Worm (Caenorhabditis elegans) whole organism, L4/young adult: ENCODE data around the gene K09H11.9.
"Not testable (repeated sequence)": the region's sequence is repeated elsewhere in the genome, so short reads cannot be mapped to it uniquely, and the experiment has no call there.

Source experiments
- W03F9.2 ChIP-seq: fragments of 150-350 bp; optimal IDR thresholded peaks from 2 replicates; lab custom pipeline; 2014; ENCODE audit warnings: missing biosample characterization, missing genetic modification characterization
- dao-5 ChIP-seq: sonication (generic microtip); optimal IDR thresholded peaks from 2 replicates; lab custom pipeline; 2016; ENCODE audit warnings: missing genotype, missing genetic modification characterization, moderate library complexity, missing compliant biosample characterization
- him-1 ChIP-seq: sonication (generic microtip); optimal IDR thresholded peaks from 2 replicates; lab custom pipeline; 2016; ENCODE audit warnings: missing genotype, missing genetic modification reagents, missing genetic modification characterization, missing compliant biosample characterization

The K09H11.9 gene

ce11 chrV:5716508-5716907, at the start of gene K09H11.9:
Gene K09H11.9, minus strand, starts transcription at chrV:5716608.
- no peak for TF ChIP-seq him-1 (tag; lab: Kevin White, UChicago)
- no peak for TF ChIP-seq dao-5 (tag; lab: Kevin White, UChicago)
- no peak for TF ChIP-seq W03F9.2 (tag; lab: Kevin White, UChicago)

DNA sequence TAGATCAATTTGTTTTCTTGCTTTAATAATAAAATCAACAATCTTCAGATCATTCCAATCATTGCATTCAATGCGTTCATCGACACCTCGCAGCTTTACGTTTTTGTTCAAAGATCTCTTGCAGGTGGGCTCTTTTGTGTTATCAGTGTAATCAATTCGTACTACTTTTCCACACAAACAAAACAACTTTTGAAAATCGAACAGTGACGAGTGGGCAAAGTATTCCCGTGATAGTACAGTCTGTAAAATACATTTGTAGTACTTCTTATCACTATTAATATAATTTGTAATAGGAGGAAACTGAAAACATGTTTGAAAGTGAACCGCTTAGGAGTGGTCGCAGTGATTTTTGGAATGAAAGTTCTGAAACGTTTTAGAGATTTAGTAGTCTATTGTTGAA, 48.7 kb upstream of the K09H11.9 start, which contains the start of gene pgph-2:
pgph-2 (plus strand) TSS at position 47 of the 400 bp plus-strand sequence.
- no peak for TF ChIP-seq dao-5 (tag; lab: Kevin White, UChicago)
- TF ChIP-seq him-1 (tag; lab: Kevin White, UChicago) = no peak
- TF ChIP-seq W03F9.2 (tag; lab: Kevin White, UChicago) = no peak

DNA sequence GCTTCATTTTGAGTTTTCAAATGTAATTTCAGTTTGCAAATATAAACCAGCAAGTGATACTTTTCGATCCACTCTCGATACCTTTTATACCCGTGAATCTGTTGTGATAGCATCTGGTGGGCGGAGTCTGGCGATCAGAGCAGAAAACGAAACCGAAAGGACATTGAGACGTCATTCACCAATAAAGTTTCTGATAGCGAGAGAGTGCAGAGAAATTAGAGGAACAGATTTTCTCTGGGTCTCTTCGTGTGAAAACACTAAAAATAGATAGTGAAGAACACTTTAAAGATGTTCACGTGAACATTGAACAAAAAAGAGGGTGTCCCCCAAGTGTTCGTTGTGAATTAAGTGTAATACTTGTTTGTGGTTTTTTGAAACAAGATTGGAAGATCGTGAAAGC, 47.4 kb upstream of the K09H11.9 start, which contains the start of gene pgph-3:
pgph-3 (minus strand) TSS at position 60 of the 400 bp plus-strand sequence.
- TF ChIP-seq W03F9.2 (tag; lab: Kevin White, UChicago) (peak; percentile 25), him-1 (tag; lab: Kevin White, UChicago) (no peak)

DNA sequence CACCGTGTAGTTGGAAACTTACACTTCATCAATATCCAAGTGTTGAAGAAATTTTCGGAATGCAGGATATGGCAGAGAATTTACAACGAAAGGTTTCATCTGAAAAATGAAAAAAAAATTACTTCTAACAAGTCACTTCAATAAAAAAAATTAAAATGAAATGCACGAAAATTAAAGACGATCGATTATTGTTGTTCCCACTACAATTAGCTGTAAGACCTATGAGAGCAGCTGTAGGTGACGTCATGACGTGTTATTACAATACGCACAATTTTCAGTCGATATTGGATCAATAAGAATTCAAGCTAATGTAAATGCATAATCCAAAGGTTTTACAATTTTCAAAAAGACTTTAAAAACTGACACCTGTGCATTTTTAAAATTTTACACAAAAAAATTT, 43.7 kb upstream of the K09H11.9 start, which contains the start of gene C53A3.1:
C53A3.1 (minus strand) TSS at position 101 of the 400 bp plus-strand sequence.
- TF ChIP-seq him-1 (tag; lab: Kevin White, UChicago) (no peak), dao-5 (tag; lab: Kevin White, UChicago) (no peak), W03F9.2 (tag; lab: Kevin White, UChicago) (no peak)

ce11 chrV:5758780-5759179, 42.4 kb upstream of the K09H11.9 start, which contains the start of gene C53A3.4:
Gene C53A3.4, minus strand, starts transcription at chrV:5758880.
- TF ChIP-seq dao-5 (tag; lab: Kevin White, UChicago) (no peak), W03F9.2 (tag; lab: Kevin White, UChicago) (no peak), him-1 (tag; lab: Kevin White, UChicago) (no peak)

DNA sequence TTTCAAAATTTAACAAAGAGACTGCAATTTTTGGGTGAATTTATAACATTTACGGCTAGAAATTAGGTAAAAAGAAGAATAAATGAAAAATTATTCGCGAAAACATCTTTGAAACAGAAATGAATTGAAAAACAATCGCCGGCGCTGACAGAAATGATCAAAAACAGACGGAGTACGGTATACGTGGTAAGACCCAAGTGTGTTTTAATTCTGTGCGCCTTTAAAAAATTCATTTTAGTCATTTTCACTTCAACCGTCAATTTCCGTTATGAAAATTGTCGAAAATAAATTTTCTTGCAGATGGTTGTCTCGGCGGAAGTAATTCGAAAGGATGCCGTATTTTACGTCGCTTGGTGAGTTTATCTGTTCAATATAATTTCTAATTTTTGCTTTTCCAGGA, 39.8 kb upstream of the K09H11.9 start, which contains the start of gene C53A3.3:
C53A3.3 (plus strand) TSS at position 301 of the 400 bp plus-strand sequence.
- TF ChIP-seq W03F9.2 (tag; lab: Kevin White, UChicago) (no peak), him-1 (tag; lab: Kevin White, UChicago) (no peak), dao-5 (tag; lab: Kevin White, UChicago) (no peak)

DNA sequence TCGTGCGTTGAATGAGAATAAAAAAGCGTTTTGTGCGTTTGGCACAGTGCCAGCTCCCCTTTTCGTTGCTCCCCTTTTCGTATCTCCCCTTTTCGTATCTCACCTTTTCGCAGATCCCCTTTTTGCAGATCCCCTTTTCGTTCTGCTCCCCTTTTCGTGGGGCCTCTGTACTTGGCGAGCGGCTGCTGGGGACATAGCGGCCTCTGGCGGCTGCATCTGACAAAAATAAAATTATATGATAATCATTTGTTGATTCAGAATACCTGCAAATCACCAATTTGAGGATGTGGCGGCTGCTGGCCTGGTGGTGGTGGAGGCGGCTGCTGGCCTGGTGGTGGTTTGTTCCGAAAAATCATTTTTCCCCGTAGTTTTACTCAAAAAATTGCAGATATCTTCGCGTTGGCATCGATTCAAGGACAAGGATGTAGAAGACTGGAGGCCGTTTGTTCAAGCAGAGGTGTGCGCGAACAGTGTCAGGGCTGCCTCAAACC, 38.8 kb upstream of the K09H11.9 start, which contains the start of gene K09H11.11:
K09H11.11 (minus strand) TSS at position 51 of the 491 bp plus-strand sequence.
- not testable (repeated sequence) for TF ChIP-seq him-1, dao-5, W03F9.2 (tag; lab: Kevin White, UChicago)

DNA sequence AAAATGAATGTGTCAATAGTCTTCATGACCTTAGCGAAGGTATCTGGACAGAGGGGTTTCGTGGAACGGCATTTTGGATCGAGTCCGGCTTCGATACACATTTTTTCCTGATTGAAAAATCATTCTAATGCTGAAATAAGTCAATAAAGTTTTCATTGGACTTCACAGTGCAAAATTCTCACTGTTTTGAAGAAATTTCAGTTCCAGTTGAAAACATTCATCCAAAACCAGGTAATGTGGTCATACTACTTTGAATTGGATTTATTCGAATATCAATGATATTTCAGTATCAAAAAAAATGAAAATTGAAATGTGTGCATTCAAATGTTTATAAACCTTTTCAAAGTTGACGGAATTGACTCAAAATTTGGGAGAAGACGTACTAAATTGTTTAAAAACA, 37.0 kb upstream of the K09H11.9 start, which contains the start of gene pgph-1:
pgph-1 (minus strand) TSS at position 101 of the 400 bp plus-strand sequence.
- TF ChIP-seq dao-5 (tag; lab: Kevin White, UChicago) (no peak), W03F9.2 (tag; lab: Kevin White, UChicago) (no peak), him-1 (tag; lab: Kevin White, UChicago) (no peak)

- TF ChIP-seq him-1 (tag; lab: Kevin White, UChicago) (no peak), W03F9.2 (tag; lab: Kevin White, UChicago) (no peak), dao-5 (tag; lab: Kevin White, UChicago) (no peak)
Measured at ce11 chrV:5747519-5747918, 31.1 kb upstream of the K09H11.9 start, which contains the start of gene acds-10. Gene acds-10, plus strand, starts transcription at chrV:5747819.

DNA sequence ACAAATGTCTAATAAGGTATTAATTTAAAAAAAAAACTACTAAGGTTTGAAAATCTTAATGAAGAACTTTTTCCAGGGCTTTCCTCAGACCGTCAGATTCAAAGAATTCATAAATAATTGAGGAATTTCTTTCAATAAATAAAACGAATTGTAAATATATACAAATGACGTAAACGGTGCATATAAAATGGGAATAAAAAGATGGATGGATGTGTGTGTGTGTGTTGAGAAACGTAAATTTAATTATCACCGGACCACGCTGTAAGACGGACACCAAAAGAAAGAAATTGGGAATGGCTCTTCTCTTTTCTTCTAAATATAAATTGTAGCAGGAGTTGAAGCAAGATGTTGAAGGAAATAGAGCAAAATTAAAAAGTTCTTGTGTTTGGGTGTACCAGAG, 29.8 kb upstream of the K09H11.9 start:
- TF ChIP-seq dao-5 (tag; lab: Kevin White, UChicago) (no peak), W03F9.2 (tag; lab: Kevin White, UChicago) (no peak), him-1 (tag; lab: Kevin White, UChicago) (no peak)

DNA sequence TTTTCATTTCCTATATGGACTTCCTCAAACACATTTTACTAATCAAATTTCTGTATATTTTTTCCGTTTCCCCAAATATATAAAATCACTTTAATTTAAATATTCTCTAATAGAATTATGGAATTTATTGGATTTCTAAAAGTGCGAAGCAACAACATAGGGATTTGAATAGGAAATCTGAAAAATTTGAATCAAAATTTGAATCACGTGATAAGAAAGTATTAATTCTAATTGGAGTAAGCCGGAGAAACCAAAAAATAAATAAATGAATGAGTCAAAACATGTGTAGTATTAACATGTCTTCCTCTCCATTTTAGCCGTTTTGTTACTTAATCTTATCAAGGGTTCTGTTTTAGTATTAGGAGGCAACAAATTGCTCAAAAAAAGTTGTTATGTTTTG, 24.8 kb upstream of the K09H11.9 start:
- TF ChIP-seq W03F9.2 (tag; lab: Kevin White, UChicago) (no peak), him-1 (tag; lab: Kevin White, UChicago) (no peak), dao-5 (tag; lab: Kevin White, UChicago) (no peak)

DNA sequence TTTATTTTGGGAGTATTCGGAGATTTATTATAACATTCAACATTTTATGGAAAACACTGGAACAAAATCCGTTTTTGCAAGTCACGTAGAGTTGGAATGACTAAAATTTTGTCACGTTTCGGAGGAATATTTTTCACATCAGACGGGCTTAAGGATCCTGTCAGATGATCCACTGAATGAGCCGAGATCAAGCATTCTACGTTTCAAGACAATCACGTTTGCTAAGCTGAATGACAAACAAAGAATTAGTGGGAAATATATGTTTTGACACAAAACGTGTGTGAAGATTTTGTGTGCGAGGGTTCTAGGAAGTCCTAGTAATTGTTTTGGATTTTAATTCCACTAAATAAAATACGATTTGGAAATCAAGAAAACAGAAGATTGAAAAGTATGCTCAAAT, 23.0 kb upstream of the K09H11.9 start:
- TF ChIP-seq dao-5 (tag; lab: Kevin White, UChicago) (no peak), W03F9.2 (tag; lab: Kevin White, UChicago) (no peak), him-1 (tag; lab: Kevin White, UChicago) (no peak)

DNA sequence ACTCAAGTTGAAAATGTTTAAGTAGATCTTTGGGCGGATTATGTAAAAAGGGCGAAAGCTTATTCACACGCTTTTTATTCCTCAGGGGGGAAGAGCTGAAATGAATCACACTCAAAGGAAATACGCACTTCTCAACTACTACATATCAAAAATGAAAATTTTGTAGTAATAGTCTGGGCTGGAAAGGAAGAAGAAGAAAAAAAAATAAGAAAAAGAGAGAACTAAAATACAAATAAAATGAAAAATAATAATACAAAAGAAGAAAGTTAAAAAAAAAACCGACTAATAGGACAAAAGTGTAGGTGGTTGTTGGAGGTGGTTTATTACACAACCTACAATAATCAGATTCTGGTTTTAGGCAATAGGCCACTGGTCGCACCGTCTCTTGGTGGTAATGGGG, 19.7 kb upstream of the K09H11.9 start, which contains the start of gene K09H11.6:
K09H11.6 (minus strand) TSS at position 101 of the 400 bp plus-strand sequence.
- no peak for TF ChIP-seq him-1 (tag; lab: Kevin White, UChicago)
- no peak for TF ChIP-seq W03F9.2 (tag; lab: Kevin White, UChicago)
- no peak for TF ChIP-seq dao-5 (tag; lab: Kevin White, UChicago)

DNA sequence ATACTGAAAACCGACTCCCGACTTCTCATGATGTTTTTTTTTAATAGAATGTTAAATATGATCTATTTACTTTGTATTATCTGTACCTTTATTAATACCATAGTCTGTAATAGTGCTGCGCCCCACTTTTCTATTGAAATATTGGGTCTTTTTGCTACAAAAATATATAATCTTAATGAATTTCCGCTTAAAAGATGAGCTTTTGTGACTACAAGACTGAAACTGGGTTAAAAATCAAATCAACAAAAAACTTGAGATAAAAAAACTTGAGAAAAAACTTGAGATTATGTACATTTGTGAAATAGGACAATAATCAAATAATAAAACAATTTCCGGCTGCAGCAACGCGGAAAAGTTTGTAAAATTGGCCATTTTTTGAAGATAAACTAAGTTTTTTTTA, 14.4 kb upstream of the K09H11.9 start, which contains the start of gene K09H11.15:
K09H11.15 (minus strand) TSS at position 101 of the 400 bp plus-strand sequence.
- TF ChIP-seq dao-5 (tag; lab: Kevin White, UChicago) = no peak
- no peak for TF ChIP-seq W03F9.2 (tag; lab: Kevin White, UChicago)
- TF ChIP-seq him-1 (tag; lab: Kevin White, UChicago) = no peak
